Fruit fly (Drosophila melanogaster): ENCODE results near the gene CG3165.
A peak's percentile ranks its signal among the peaks of the same experiment; 100 is the strongest.

dm6 chr2L:3011484-3011883 lies 34.6 kb downstream of the CG3165 start:
- TF ChIP-seq CG34367 (tag; optimal IDR thresholded peaks at IDR 0.05) = peak; percentile 66
- TF ChIP-seq EcR (GFP tag; optimal IDR thresholded peaks at IDR 0.05) = no peak
- no peak for TF ChIP-seq Ets98B (GFP tag; IDR thresholded peaks at IDR 0.05)
- TF ChIP-seq fd96Ca (GFP tag; IDR thresholded peaks at IDR 0.05) = peak; percentile 60; the same call in 2 of the 3 replicates
- TF ChIP-seq Pif1B (GFP tag; optimal IDR thresholded peaks at IDR 0.05) = peak; percentile 79
- TF ChIP-seq CG8301 (tag; optimal IDR thresholded peaks at IDR 0.05) = peak; percentile 38
- no peak for TF ChIP-seq D1 (tag; optimal IDR thresholded peaks at IDR 0.05)
